Fruit fly (Drosophila melanogaster): ENCODE measurements around the gene CG32473.

- TF ChIP-seq kay (GFP tag; ENCODE audit: borderline replicate concordance) (no peak), CG12768 (GFP tag; optimal IDR thresholded peaks at IDR 0.05) (no peak), Clk (GFP tag; optimal IDR thresholded peaks at IDR 0.05) (no peak), Crg-1 (GFP tag; optimal IDR thresholded peaks at IDR 0.05) (no peak), cnc (optimal IDR thresholded peaks at IDR 0.05) (no peak), cic (GFP tag; optimal IDR thresholded peaks at IDR 0.05) (no peak), CG11617 (GFP tag; optimal IDR thresholded peaks at IDR 0.05) (no peak), toe (GFP tag; optimal IDR thresholded peaks at IDR 0.05) (no peak)
These were observed at the start of gene CG32473 for dm6 chr3R:13302348-13302747.
